Fruit fly (Drosophila melanogaster): Measurements from ENCODE around the gene Sf3b5.

DNA sequence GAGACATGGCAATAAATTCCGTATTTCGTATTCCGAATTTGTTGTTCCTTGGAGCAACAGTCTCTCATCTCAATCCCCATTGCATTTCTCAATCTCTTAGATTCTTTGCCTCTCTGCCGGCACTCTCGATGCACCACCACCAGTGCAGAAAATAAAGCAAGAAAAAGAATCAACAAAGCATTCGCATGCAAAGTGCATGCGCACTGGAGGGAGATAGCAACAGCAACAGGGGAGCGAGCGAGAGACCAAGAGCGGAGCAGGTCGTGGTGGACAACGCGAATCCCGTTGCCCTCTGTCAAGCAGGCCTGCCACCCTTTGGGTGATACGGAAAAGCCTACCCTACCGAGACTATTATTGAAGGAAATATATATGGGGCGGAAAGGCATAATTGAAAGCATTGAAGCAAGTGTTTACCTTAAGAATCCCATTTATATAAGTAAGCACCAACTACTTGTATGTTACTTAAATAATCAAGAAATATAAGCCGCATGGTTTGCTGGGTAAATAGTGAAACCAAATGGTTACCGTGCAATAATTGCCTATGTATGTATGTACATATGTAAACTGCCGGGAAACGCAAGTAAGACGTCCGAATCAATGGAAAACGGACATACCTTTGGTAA lies 41.4 kb upstream of the Sf3b5 start:
- TF ChIP-seq Dfd (GFP tag; optimal IDR thresholded peaks at IDR 0.05): no peak
- TF ChIP-seq Myc (optimal IDR thresholded peaks at IDR 0.05): no peak
- TF ChIP-seq woc (GFP tag; optimal IDR thresholded peaks at IDR 0.05): no peak
- peak; percentile 29 for TF ChIP-seq h (GFP tag; optimal IDR thresholded peaks at IDR 0.05)
- peak; percentile 81 for TF ChIP-seq Dif (GFP tag; optimal IDR thresholded peaks at IDR 0.05; ENCODE audit: partially characterized antibody)
- no peak for TF ChIP-seq psq (GFP tag; optimal IDR thresholded peaks at IDR 0.05)
- no peak for TF ChIP-seq Abd-B (GFP tag; optimal IDR thresholded peaks at IDR 0.05)
- no peak for TF ChIP-seq foxo (GFP tag; optimal IDR thresholded peaks at IDR 0.05)
- no peak for TF ChIP-seq tai (GFP tag; optimal IDR thresholded peaks at IDR 0.05)
- TF ChIP-seq Hr78 (GFP tag; optimal IDR thresholded peaks at IDR 0.05): no peak
- TF ChIP-seq lola (GFP tag; optimal IDR thresholded peaks at IDR 0.05): no peak
- TF ChIP-seq Hr83 (GFP tag; optimal IDR thresholded peaks at IDR 0.05; ENCODE audit: poor library complexity, severe bottlenecking): peak; percentile 51
